Fruit fly (Drosophila melanogaster) whole organism, wandering third instar larva: Measurements from ENCODE around the gene Glg1.
A peak's percentile ranks its signal among the peaks of the same experiment; 100 is the strongest.

Experiments used
- CG32264 ChIP-seq: fragments of 200-800 bp; sonication (Bioruptor generic); optimal IDR thresholded peaks from 2 replicates; lab custom pipeline; 2016; ENCODE audit warnings: missing biosample characterization, missing genetic modification characterization
- CG9705 ChIP-seq: fragments of 200-800 bp; sonication (Bioruptor generic); optimal IDR thresholded peaks from 2 replicates; lab custom pipeline; 2018; ENCODE audit warnings: missing biosample characterization, mild to moderate bottlenecking, missing genetic modification characterization
- Dfd ChIP-seq: fragments of >200 bp; optimal IDR thresholded peaks from 2 replicates; lab custom pipeline; 2017; ENCODE audit warnings: missing biosample characterization, missing genetic modification characterization
- Dif ChIP-seq: fragments of 200-275, 200-300 bp; sonication (Bioruptor generic); optimal IDR thresholded peaks from 2 replicates; lab custom pipeline; 2018; ENCODE audit warnings: missing biosample characterization, missing genetic modification characterization; ENCODE audit not compliant: partially characterized antibody
- GATAd ChIP-seq: sonication (Bioruptor generic); optimal IDR thresholded peaks from 2 replicates; lab custom pipeline; 2016; ENCODE audit warnings: missing biosample characterization, missing genetic modification characterization
- HLH106 ChIP-seq: fragments of 200-800 bp; optimal IDR thresholded peaks from 3 replicates; lab custom pipeline; 2019; ENCODE audit warnings: missing biosample characterization, mild to moderate bottlenecking, missing genetic modification characterization, moderate library complexity
- Hnf4 ChIP-seq: fragments of 200-800 bp; sonication (Bioruptor generic); optimal IDR thresholded peaks from 2 replicates; lab custom pipeline; 2016; ENCODE audit warnings: missing biosample characterization, mild to moderate bottlenecking, missing genetic modification characterization
- Hr78 ChIP-seq: fragments of >200 bp; optimal IDR thresholded peaks from 2 replicates; lab custom pipeline; 2017; ENCODE audit warnings: missing biosample characterization, missing genetic modification characterization
- Jra ChIP-seq: sonication (Bioruptor generic); optimal IDR thresholded peaks from 2 replicates; lab custom pipeline; 2016; ENCODE audit warnings: missing biosample characterization, missing genetic modification characterization
- Mio ChIP-seq: sonication (Bioruptor generic); optimal IDR thresholded peaks from 2 replicates; lab custom pipeline; 2016; ENCODE audit warnings: missing biosample characterization, missing genetic modification characterization
- N ChIP-seq: fragments of >200 bp; optimal IDR thresholded peaks from 2 replicates; lab custom pipeline; 2018; ENCODE audit warnings: missing biosample characterization, missing external identifiers, missing genetic modification characterization
- OdsH ChIP-seq: fragments of 200-800 bp; sonication (Bioruptor generic); optimal IDR thresholded peaks from 2 replicates; lab custom pipeline; 2016; ENCODE audit warnings: missing biosample characterization, mild to moderate bottlenecking, missing genetic modification characterization
- Rel ChIP-seq, 2 experiments: fragments of 200-800 bp; sonication (Bioruptor generic) in 1 of 2; optimal IDR thresholded peaks; 2 replicates in 1 of 2; 3 replicates in 1 of 2; lab custom pipeline; 2016 to 2019; ENCODE audit warnings: mild to moderate bottlenecking in 2 of 2, missing biosample characterization in 2 of 2, missing genetic modification characterization in 2 of 2, moderate library complexity in 1 of 2
- Sp1 ChIP-seq: fragments of 200-800 bp; sonication (Bioruptor generic); optimal IDR thresholded peaks from 3 replicates; lab custom pipeline; 2019; ENCODE audit warnings: missing biosample characterization, mild to moderate bottlenecking, missing genetic modification characterization, moderate library complexity
- Vsx2 ChIP-seq: fragments of 200-300, 225-300 bp; sonication (Bioruptor generic); optimal IDR thresholded peaks from 2 replicates; lab custom pipeline; 2018; ENCODE audit warnings: missing biosample characterization, missing genetic modification characterization; ENCODE audit not compliant: partially characterized antibody
- br ChIP-seq: fragments of 200-800 bp; sonication (Bioruptor generic); optimal IDR thresholded peaks from 2 replicates; lab custom pipeline; 2016; ENCODE audit warnings: missing biosample characterization, missing genetic modification characterization
- brk ChIP-seq: fragments of 200-800 bp; sonication (Bioruptor generic); optimal IDR thresholded peaks from 2 replicates; lab custom pipeline; 2016; ENCODE audit warnings: missing biosample characterization, mild to moderate bottlenecking, missing genetic modification characterization
- dl ChIP-seq, 2 experiments: fragments of 175-275, 200-275 bp in 1 of 2; fragments of 200-275 bp in 1 of 2; sonication (Bioruptor generic); optimal IDR thresholded peaks; lab custom pipeline; 2018; ENCODE audit warnings: mild to moderate bottlenecking in 2 of 2, missing biosample characterization in 2 of 2, missing genetic modification characterization in 2 of 2, moderate library complexity in 2 of 2; ENCODE audit not compliant: partially characterized antibody in 2 of 2, insufficient read depth in 1 of 2
- dmrt93B ChIP-seq: fragments of 200-800 bp; sonication (Bioruptor generic); optimal IDR thresholded peaks from 2 replicates; lab custom pipeline; 2018; ENCODE audit warnings: missing biosample characterization, mild to moderate bottlenecking, missing genetic modification characterization
- dsf ChIP-seq: sonication (Bioruptor generic); optimal IDR thresholded peaks from 2 replicates; lab custom pipeline; 2016; ENCODE audit warnings: missing biosample characterization, missing genetic modification characterization, borderline replicate concordance
- ey ChIP-seq: fragments of 200-800 bp; sonication (Bioruptor generic); optimal IDR thresholded peaks from 2 replicates; lab custom pipeline; 2016; ENCODE audit warnings: missing biosample characterization, missing genetic modification characterization
- fru ChIP-seq: fragments of 200-800 bp; sonication (Bioruptor generic); optimal IDR thresholded peaks from 3 replicates; lab custom pipeline; 2016; ENCODE audit warnings: missing biosample characterization, mild to moderate bottlenecking, missing genetic modification characterization
- h ChIP-seq: fragments of 200-800 bp; sonication (Bioruptor generic); optimal IDR thresholded peaks from 3 replicates; lab custom pipeline; 2016; ENCODE audit warnings: missing biosample characterization, mild to moderate bottlenecking, missing genetic modification characterization
- jim ChIP-seq: fragments of 175-275, 200-325 bp; sonication (Bioruptor generic); optimal IDR thresholded peaks from 2 replicates; lab custom pipeline; 2016; ENCODE audit warnings: missing biosample characterization, mild to moderate bottlenecking, missing genetic modification characterization
- lola ChIP-seq: fragments of >200 bp; optimal IDR thresholded peaks from 2 replicates; lab custom pipeline; 2017; ENCODE audit warnings: missing biosample characterization, missing genetic modification characterization
- pan ChIP-seq: fragments of >200 bp; optimal IDR thresholded peaks from 2 replicates; lab custom pipeline; 2017
- psq ChIP-seq: fragments of 200-800 bp; sonication (Bioruptor generic); optimal IDR thresholded peaks from 3 replicates; lab custom pipeline; 2017; ENCODE audit warnings: missing biosample characterization, mild to moderate bottlenecking, missing genetic modification characterization, moderate library complexity
- rgr ChIP-seq: fragments of 200-800 bp; sonication (Bioruptor generic); optimal IDR thresholded peaks from 3 replicates; lab custom pipeline; 2016; ENCODE audit warnings: missing biosample characterization, mild to moderate bottlenecking, missing genetic modification characterization
- sage ChIP-seq: fragments of 200-800 bp; sonication (Bioruptor generic); optimal IDR thresholded peaks from 2 replicates; lab custom pipeline; 2016; ENCODE audit warnings: missing biosample characterization, mild to moderate bottlenecking, missing genetic modification characterization
- sv ChIP-seq: fragments of 200-800 bp; sonication (Bioruptor generic); optimal IDR thresholded peaks from 3 replicates; lab custom pipeline; 2016; ENCODE audit warnings: missing biosample characterization, missing genetic modification characterization
- tai ChIP-seq: sonication (Bioruptor generic); optimal IDR thresholded peaks from 2 replicates; lab custom pipeline; 2016; ENCODE audit warnings: missing biosample characterization, missing genetic modification characterization
- usp ChIP-seq: fragments of >200 bp; optimal IDR thresholded peaks from 2 replicates; lab custom pipeline; 2017; ENCODE audit warnings: missing biosample characterization, missing genetic modification characterization
- woc ChIP-seq: sonication (Bioruptor generic); optimal IDR thresholded peaks from 2 replicates; lab custom pipeline; 2016; ENCODE audit warnings: missing biosample characterization, mild to moderate bottlenecking, missing genetic modification characterization

Glg1 gene

dm6 chr3L:21465261-21466112 lies 41.9 kb downstream of the Glg1 start:
- TF ChIP-seq jim (GFP tag; lab: Kevin White, UChicago) (no peak), Rel (GFP tag; optimal IDR thresholded peaks at IDR 0.05; lab: Kevin White, UChicago) (no peak), Rel (tag; optimal IDR thresholded peaks at IDR 0.05; lab: Kevin White, UChicago) (no peak), Dif (GFP tag; lab: Kevin White, UChicago) (no peak)

- TF ChIP-seq CG9705 (GFP tag; lab: Kevin White, UChicago) (no peak), Dfd (GFP tag; lab: Kevin White, UChicago) (peak; percentile 98)
These were observed 43.1 kb downstream of the Glg1 start for dm6 chr3L:21464240-21464639.

- TF ChIP-seq pan, result no peak
- TF ChIP-seq Hr78 (GFP tag; lab: Kevin White, UChicago), result no peak
- TF ChIP-seq rgr (GFP tag; lab: Kevin White, UChicago), result no peak
- TF ChIP-seq CG9705 (GFP tag; lab: Kevin White, UChicago), result no peak
- no peak for TF ChIP-seq sage (GFP tag; lab: Kevin White, UChicago)
- TF ChIP-seq GATAd (GFP tag; lab: Kevin White, UChicago), result no peak
- no peak for TF ChIP-seq Dif (GFP tag; lab: Kevin White, UChicago)
- TF ChIP-seq dsf, result no peak
- no peak for TF ChIP-seq ey
- no peak for TF ChIP-seq sv (GFP tag; lab: Kevin White, UChicago)
- no peak for TF ChIP-seq woc (GFP tag; lab: Kevin White, UChicago)
- TF ChIP-seq N (GFP tag; lab: Kevin White, UChicago), result no peak
- no peak for TF ChIP-seq Jra (GFP tag; lab: Kevin White, UChicago)
- TF ChIP-seq usp (GFP tag; lab: Kevin White, UChicago), result no peak
- no peak for TF ChIP-seq brk (GFP tag; lab: Kevin White, UChicago)
- TF ChIP-seq Sp1 (GFP tag; lab: Kevin White, UChicago), result no peak
- TF ChIP-seq HLH106 (tag; lab: Kevin White, UChicago), result no peak
- no peak for TF ChIP-seq fru (GFP tag; lab: Kevin White, UChicago)
- TF ChIP-seq dl (GFP tag; optimal IDR thresholded peaks at IDR 0.05; lab: Kevin White, UChicago; ENCODE audit: insufficient read depth in 1 of 2, partially characterized antibody in 2 of 2), result no peak
- TF ChIP-seq psq (GFP tag; lab: Kevin White, UChicago), result no peak
These were observed 44.5 kb downstream of the Glg1 start for dm6 chr3L:21462860-21463259.

- TF ChIP-seq OdsH (GFP tag; lab: Kevin White, UChicago) (no peak), CG32264 (GFP tag; lab: Kevin White, UChicago) (no peak), tai (GFP tag; lab: Kevin White, UChicago) (no peak), sage (GFP tag; lab: Kevin White, UChicago) (no peak), h (no peak), Vsx2 (GFP tag; lab: Kevin White, UChicago) (peak; percentile 50), lola (GFP tag; lab: Kevin White, UChicago) (no peak), pan (no peak), Hr78 (GFP tag; lab: Kevin White, UChicago) (no peak), br (no peak), ey (no peak), sv (GFP tag; lab: Kevin White, UChicago) (no peak), Hnf4 (GFP tag; lab: Kevin White, UChicago) (no peak), fru (GFP tag; lab: Kevin White, UChicago) (peak; percentile 16), dl (GFP tag; optimal IDR thresholded peaks at IDR 0.05; lab: Kevin White, UChicago; ENCODE audit: insufficient read depth in 1 of 2, partially characterized antibody in 2 of 2) (no peak), N (GFP tag; lab: Kevin White, UChicago) (peak; percentile 10), dmrt93B (GFP tag; lab: Kevin White, UChicago) (no peak), GATAd (GFP tag; lab: Kevin White, UChicago) (no peak), Dif (GFP tag; lab: Kevin White, UChicago) (peak; percentile 6), Mio (no peak)
These were observed 47.0 kb downstream of the Glg1 start for dm6 chr3L:21460149-21460873.
